Fruit fly (Drosophila melanogaster): ENCODE results near the gene sqz.

sqz gene

dm6 chr3R:19153502-19153983 is 10.5 kb upstream of the sqz start, which contains the start of gene CG5835 (continued):
- TF ChIP-seq CG8281 (tag; optimal IDR thresholded peaks at IDR 0.05) (no peak), CG14965 (GFP tag; optimal IDR thresholded peaks at IDR 0.05; ENCODE audit: borderline replicate concordance) (no peak), CG6854 (GFP tag; optimal IDR thresholded peaks at IDR 0.05) (no peak), chn (GFP tag; optimal IDR thresholded peaks at IDR 0.05) (no peak), HLH3B (GFP tag; IDR thresholded peaks at IDR 0.05) (no peak), CG34422 (GFP tag; IDR thresholded peaks at IDR 0.05) (no peak), sima (GFP tag; optimal IDR thresholded peaks at IDR 0.05) (no peak), sisA (GFP tag; IDR thresholded peaks at IDR 0.05) (no peak), MBD-R2 (GFP tag; IDR thresholded peaks at IDR 0.05) (no peak), slp2 (GFP tag; optimal IDR thresholded peaks at IDR 0.05) (no peak), Eip74EF (GFP tag; optimal IDR thresholded peaks at IDR 0.05) (no peak), bbx (GFP tag; IDR thresholded peaks at IDR 0.05; ENCODE audit: partially characterized antibody) (no peak; the same call in 1 of the 2 replicates), CG13775 (GFP tag; optimal IDR thresholded peaks at IDR 0.05) (no peak), CG33213 (GFP tag; optimal IDR thresholded peaks at IDR 0.05) (no peak), fd3F (GFP tag; optimal IDR thresholded peaks at IDR 0.05) (no peak), Nf-YC (tag; optimal IDR thresholded peaks at IDR 0.05) (no peak), sens (GFP tag) (peak; percentile 16), CG15269 (tag; optimal IDR thresholded peaks at IDR 0.05) (peak; percentile 37), Nf-YA (GFP tag; IDR thresholded peaks at IDR 0.05) (no peak), dmrt11E (tag; optimal IDR thresholded peaks at IDR 0.05) (no peak), Hsf (GFP tag; optimal IDR thresholded peaks at IDR 0.05) (no peak), CG6765 (GFP tag; optimal IDR thresholded peaks at IDR 0.05) (peak; percentile 17), CrebB (tag; optimal IDR thresholded peaks at IDR 0.05) (peak; percentile 26), D19B (GFP tag; optimal IDR thresholded peaks at IDR 0.05) (no peak), CG8765 (GFP tag; IDR thresholded peaks at IDR 0.05) (no peak), zfh1 (GFP tag; IDR thresholded peaks at IDR 0.05) (no peak; the same call in 2 of the 3 replicates), salm (tag; optimal IDR thresholded peaks at IDR 0.05) (no peak), en (GFP tag; optimal IDR thresholded peaks at IDR 0.05) (no peak), CG12391 (tag; optimal IDR thresholded peaks at IDR 0.05) (peak; percentile 29), CG11085 (GFP tag; IDR thresholded peaks at IDR 0.05) (0 out of 2 replicates have a peak, but pooled peaks have one; percentile 23), sc (optimal IDR thresholded peaks at IDR 0.05) (no peak), sc (GFP tag; optimal IDR thresholded peaks at IDR 0.05) (no peak), NK7.1 (GFP tag; optimal IDR thresholded peaks at IDR 0.05) (no peak), Atf6 (GFP tag; IDR thresholded peaks at IDR 0.05) (no peak), Chrac-16 (GFP tag; optimal IDR thresholded peaks at IDR 0.05) (no peak), lmd (GFP tag; IDR thresholded peaks at IDR 0.05) (no peak), CG12942 (GFP tag; optimal IDR thresholded peaks at IDR 0.05) (no peak), shn (GFP tag; optimal IDR thresholded peaks at IDR 0.05) (peak; percentile 5), Oli (tag; optimal IDR thresholded peaks at IDR 0.05) (no peak), Med (GFP tag) (peak; percentile 74), org-1 (GFP tag; optimal IDR thresholded peaks at IDR 0.05) (no peak), odd (GFP tag; optimal IDR thresholded peaks at IDR 0.05) (peak; percentile 11), CG2199 (GFP tag; IDR thresholded peaks at IDR 0.05) (no peak), Usf (GFP tag; optimal IDR thresholded peaks at IDR 0.05) (no peak), jing (GFP tag; optimal IDR thresholded peaks at IDR 0.05) (no peak), C15 (GFP tag; IDR thresholded peaks at IDR 0.05) (no peak), lab (GFP tag; optimal IDR thresholded peaks at IDR 0.05) (peak; percentile 76), CG16813 (GFP tag; IDR thresholded peaks at IDR 0.05; ENCODE audit: partially characterized antibody) (no peak), sob (GFP tag; IDR thresholded peaks at IDR 0.05) (no peak), CG6689 (GFP tag; IDR thresholded peaks at IDR 0.05) (peak; percentile 63; the same call in 1 of the 2 replicates), CG30431 (GFP tag; optimal IDR thresholded peaks at IDR 0.05) (no peak), CG8478 (optimal IDR thresholded peaks at IDR 0.05) (no peak), ham (GFP tag; IDR thresholded peaks at IDR 0.05) (no peak)

Data from whole organism, embryonic.